Worm (Caenorhabditis elegans): ENCODE results near the gene Y75B8A.8.

Gene Y75B8A.8

ce11 chrIII:12131751-12132150 lies 28.8 kb upstream of the Y75B8A.8 start:
- no peak for TF ChIP-seq sea-1 (GFP tag; conservative IDR thresholded peaks at IDR 0.05)
- no peak for TF ChIP-seq hmg-4 (GFP tag; optimal IDR thresholded peaks at IDR 0.05)
- TF ChIP-seq hmbx-1 (tag; optimal IDR thresholded peaks at IDR 0.05), result no peak
- peak; percentile 96 for TF ChIP-seq ceh-36 (tag; optimal IDR thresholded peaks at IDR 0.05)

ce11 chrIII:12133121-12133520 lies 27.4 kb upstream of the Y75B8A.8 start:
- TF ChIP-seq ceh-13 (GFP tag; optimal IDR thresholded peaks at IDR 0.05) (no peak), B0310.2 (tag; optimal IDR thresholded peaks at IDR 0.05) (no peak), ama-1 (optimal IDR thresholded peaks at IDR 0.05) (no peak), hmg-4 (GFP tag; optimal IDR thresholded peaks at IDR 0.05) (no peak)

ce11 chrIII:12135580-12135979 lies 25.0 kb upstream of the Y75B8A.8 start:
- TF ChIP-seq aly-1 (tag; optimal IDR thresholded peaks at IDR 0.05) (no peak), B0310.2 (tag; optimal IDR thresholded peaks at IDR 0.05) (no peak), hmbx-1 (tag; optimal IDR thresholded peaks at IDR 0.05) (no peak), ets-7 (tag; optimal IDR thresholded peaks at IDR 0.05) (no peak), pes-1 (GFP tag; IDR thresholded peaks at IDR 0.05) (no peak), ceh-13 (GFP tag; optimal IDR thresholded peaks at IDR 0.05) (no peak)

ce11 chrIII:12137095-12137494 lies 23.5 kb upstream of the Y75B8A.8 start:
- TF ChIP-seq F13C5.2 (tag; optimal IDR thresholded peaks at IDR 0.05) (no peak), ceh-36 (tag; optimal IDR thresholded peaks at IDR 0.05) (no peak), flt-1 (GFP tag; IDR thresholded peaks at IDR 0.05) (no peak), ama-1 (optimal IDR thresholded peaks at IDR 0.05) (no peak), B0310.2 (tag; optimal IDR thresholded peaks at IDR 0.05) (no peak), hmbx-1 (tag; optimal IDR thresholded peaks at IDR 0.05) (no peak), pes-1 (GFP tag; IDR thresholded peaks at IDR 0.05) (no peak), tra-4 (tag; optimal IDR thresholded peaks at IDR 0.05) (no peak)

ce11 chrIII:12137515-12137914 lies 23.0 kb upstream of the Y75B8A.8 start:
- TF ChIP-seq flt-1 (GFP tag; IDR thresholded peaks at IDR 0.05) (no peak), hmg-4 (GFP tag; optimal IDR thresholded peaks at IDR 0.05) (no peak), tbx-11 (GFP tag; IDR thresholded peaks at IDR 0.05) (no peak), B0310.2 (tag; optimal IDR thresholded peaks at IDR 0.05) (peak; percentile 11), aly-1 (tag; optimal IDR thresholded peaks at IDR 0.05) (no peak), pes-1 (GFP tag; IDR thresholded peaks at IDR 0.05) (no peak)

- TF ChIP-seq ceh-13 (GFP tag; optimal IDR thresholded peaks at IDR 0.05) (no peak), flt-1 (GFP tag; IDR thresholded peaks at IDR 0.05) (no peak)
Measured at ce11 chrIII:12138235-12138634, 22.3 kb upstream of the Y75B8A.8 start.

- TF ChIP-seq sea-1 (GFP tag; conservative IDR thresholded peaks at IDR 0.05), result no peak
- TF ChIP-seq flt-1 (GFP tag; IDR thresholded peaks at IDR 0.05), result no peak
- peak; percentile 15 for TF ChIP-seq aly-1 (tag; optimal IDR thresholded peaks at IDR 0.05)
- TF ChIP-seq tbx-11 (GFP tag; IDR thresholded peaks at IDR 0.05), result no peak
- no peak for TF ChIP-seq pes-1 (GFP tag; IDR thresholded peaks at IDR 0.05)
- TF ChIP-seq ets-7 (tag; optimal IDR thresholded peaks at IDR 0.05), result no peak
- TF ChIP-seq B0310.2 (tag; optimal IDR thresholded peaks at IDR 0.05), result no peak
- TF ChIP-seq tra-4 (tag; optimal IDR thresholded peaks at IDR 0.05), result no peak
- TF ChIP-seq hnd-1 (tag; optimal IDR thresholded peaks at IDR 0.05), result no peak
- TF ChIP-seq hmbx-1 (tag; optimal IDR thresholded peaks at IDR 0.05), result no peak
- TF ChIP-seq ama-1 (optimal IDR thresholded peaks at IDR 0.05), result no peak
- peak; percentile 35 for TF ChIP-seq hmg-4 (GFP tag; optimal IDR thresholded peaks at IDR 0.05)
- TF ChIP-seq scrt-1 (GFP tag; IDR thresholded peaks at IDR 0.05), result no peak
- peak; percentile 23 for TF ChIP-seq ceh-36 (tag; optimal IDR thresholded peaks at IDR 0.05)
- peak; percentile 24 for TF ChIP-seq F13C5.2 (tag; optimal IDR thresholded peaks at IDR 0.05)
- TF ChIP-seq tbx-37 (GFP tag; conservative IDR thresholded peaks at IDR 0.05), result peak; percentile 29
- no peak for TF ChIP-seq ceh-13 (GFP tag; optimal IDR thresholded peaks at IDR 0.05)
Measured at ce11 chrIII:12139471-12139870, 21.1 kb upstream of the Y75B8A.8 start.

ce11 chrIII:12142419-12143107 lies 18.0 kb upstream of the Y75B8A.8 start:
- TF ChIP-seq hnd-1 (tag; optimal IDR thresholded peaks at IDR 0.05) (no peak), scrt-1 (GFP tag; IDR thresholded peaks at IDR 0.05) (no peak), hmbx-1 (tag; optimal IDR thresholded peaks at IDR 0.05) (no peak), pes-1 (GFP tag; IDR thresholded peaks at IDR 0.05) (no peak), flt-1 (GFP tag; IDR thresholded peaks at IDR 0.05) (no peak), tbx-11 (GFP tag; IDR thresholded peaks at IDR 0.05) (no peak), ama-1 (optimal IDR thresholded peaks at IDR 0.05) (no peak), aly-1 (tag; optimal IDR thresholded peaks at IDR 0.05) (no peak)

- TF ChIP-seq ceh-36 (tag; optimal IDR thresholded peaks at IDR 0.05) (peak; percentile 60), ceh-13 (GFP tag; optimal IDR thresholded peaks at IDR 0.05) (no peak)
Measured at ce11 chrIII:12143792-12144191, 16.8 kb upstream of the Y75B8A.8 start.

Measured in whole organism, early embryonic.